Fruit fly (Drosophila melanogaster) whole organism, embryonic: Measurements from ENCODE around the gene CG13449.

ENCODE experiments used
- Ada2b ChIP-seq: fragments of 200-800 bp; sonication (Bioruptor generic); IDR thresholded peaks from 2 replicates; pipeline ENCODE4 v1.3.6; 2022; ENCODE audit warnings: missing biosample characterization, missing genetic modification characterization
- Asciz ChIP-seq: fragments of 200-800 bp; sonication (Bioruptor generic); optimal IDR thresholded peaks from 2 replicates; lab custom pipeline; 2017; ENCODE audit warnings: missing biosample characterization, mild to moderate bottlenecking, missing genetic modification characterization, missing genetic modification reagents
- CG10267 ChIP-seq: fragments of 200-800 bp; sonication (Bioruptor generic); optimal IDR thresholded peaks from 2 replicates; lab custom pipeline; 2018; ENCODE audit warnings: missing biosample characterization, mild to moderate bottlenecking, missing genetic modification characterization, moderate library complexity
- CG10321 ChIP-seq: fragments of 200-800 bp; sonication (Bioruptor generic); IDR thresholded peaks from 2 replicates; pipeline ENCODE4 v1.3.6; 2022; ENCODE audit warnings: missing biosample characterization, missing genetic modification characterization
- CG11723 ChIP-seq: fragments of 200-800 bp; sonication (Bioruptor generic); optimal IDR thresholded peaks from 2 replicates; lab custom pipeline; 2017; ENCODE audit warnings: missing biosample characterization, mild to moderate bottlenecking, missing genetic modification characterization
- CG12236 ChIP-seq: fragments of 200-800 bp; sonication (Bioruptor generic); optimal IDR thresholded peaks from 2 replicates; lab custom pipeline; 2016; ENCODE audit warnings: missing biosample characterization, missing genetic modification characterization
- CG12769 ChIP-seq: fragments of 200-800 bp; sonication (Bioruptor generic); optimal IDR thresholded peaks from 2 replicates; lab custom pipeline; 2019; ENCODE audit warnings: missing biosample characterization, mild to moderate bottlenecking, missing genetic modification characterization, moderate library complexity
- CG13624 ChIP-seq: fragments of 200-800 bp; sonication (Bioruptor generic); optimal IDR thresholded peaks from 2 replicates; lab custom pipeline; 2016; ENCODE audit warnings: missing biosample characterization, missing genetic modification characterization
- CG1603 ChIP-seq: fragments of 200-800 bp; sonication (Bioruptor generic); optimal IDR thresholded peaks from 2 replicates; lab custom pipeline; 2019; ENCODE audit warnings: missing biosample characterization, mild to moderate bottlenecking, missing genetic modification characterization, moderate library complexity
- CG17385 ChIP-seq: fragments of 200-800 bp; sonication (Bioruptor generic); optimal IDR thresholded peaks from 3 replicates; lab custom pipeline; 2018; ENCODE audit warnings: missing biosample characterization, mild to moderate bottlenecking, missing genetic modification characterization
- CG2678 ChIP-seq: fragments of 200-800 bp; sonication (Bioruptor generic); optimal IDR thresholded peaks from 3 replicates; lab custom pipeline; 2019; ENCODE audit warnings: missing biosample characterization, mild to moderate bottlenecking, missing genetic modification characterization, moderate library complexity
- CG33557 ChIP-seq: fragments of 200-800 bp; sonication (Bioruptor generic); optimal IDR thresholded peaks from 2 replicates; lab custom pipeline; 2019; ENCODE audit warnings: missing biosample characterization, mild to moderate bottlenecking, missing genetic modification characterization, moderate library complexity
- CG34376 ChIP-seq: fragments of 200-800 bp; sonication (Bioruptor generic); optimal IDR thresholded peaks from 2 replicates; lab custom pipeline; 2018; ENCODE audit warnings: missing biosample characterization, mild to moderate bottlenecking, missing genetic modification characterization
- CG8924 ChIP-seq: fragments of 200-800 bp; optimal IDR thresholded peaks from 3 replicates; lab custom pipeline; 2019; ENCODE audit warnings: missing biosample characterization, mild to moderate bottlenecking, missing genetic modification characterization, moderate library complexity
- Camta ChIP-seq: fragments of 200-800 bp; sonication (Bioruptor generic); optimal IDR thresholded peaks from 2 replicates; lab custom pipeline; 2016; ENCODE audit warnings: missing biosample characterization, missing genetic modification characterization
- CoRest ChIP-seq: fragments of 200-800 bp; sonication (Bioruptor generic); optimal IDR thresholded peaks from 3 replicates; lab custom pipeline; 2018; ENCODE audit warnings: missing biosample characterization, mild to moderate bottlenecking, missing genetic modification characterization, moderate library complexity
- Dfd ChIP-seq, 2 experiments: fragments of >200 bp; optimal IDR thresholded peaks; 2 replicates each; lab custom pipeline; 2017; ENCODE audit warnings: missing biosample characterization in 2 of 2, missing genetic modification characterization in 2 of 2
- Dll ChIP-seq: fragments of 200-800 bp; sonication (Bioruptor generic); IDR thresholded peaks from 4 replicates; pipeline ENCODE4 v1.3.6; 2022; ENCODE audit warnings: missing biosample characterization, missing genetic modification characterization; ENCODE audit not compliant: partially characterized antibody
- HHEX ChIP-seq: fragments of 200-800 bp; sonication (Bioruptor generic); optimal IDR thresholded peaks from 3 replicates; lab custom pipeline; 2017; ENCODE audit warnings: missing biosample characterization, mild to moderate bottlenecking, missing genetic modification characterization, missing genetic modification reagents
- Hey ChIP-seq: fragments of 200-800 bp; sonication (Bioruptor generic); optimal IDR thresholded peaks from 3 replicates; lab custom pipeline; 2018; ENCODE audit warnings: missing biosample characterization, mild to moderate bottlenecking, missing genetic modification characterization
- Lhr ChIP-seq: fragments of 200-800 bp; sonication (Bioruptor generic); optimal IDR thresholded peaks from 3 replicates; lab custom pipeline; 2017; ENCODE audit warnings: mild to moderate bottlenecking, missing biosample characterization, missing genetic modification reagents, missing genetic modification characterization
- Med ChIP-seq: fragments of 200-800 bp; sonication (Bioruptor generic); peaks from one replicate; lab custom pipeline; 2016; ENCODE audit warnings: missing biosample characterization, missing genetic modification characterization, mild to moderate bottlenecking, inconsistent platforms, moderate library complexity
- Pdp1 ChIP-seq, 2 experiments: fragments of 200-800 bp; sonication (Bioruptor generic); optimal IDR thresholded peaks; 3 replicates each; lab custom pipeline; 2016; ENCODE audit warnings: missing biosample characterization in 2 of 2, missing genetic modification characterization in 2 of 2, mild to moderate bottlenecking in 1 of 2, moderate library complexity in 1 of 2
- Xrp1 ChIP-seq: fragments of 200-800 bp; sonication (Bioruptor generic); IDR thresholded peaks from 2 replicates; pipeline ENCODE4 v1.3.6; 2022; ENCODE audit warnings: missing biosample characterization, missing genetic modification characterization
- aop ChIP-seq: fragments of 200-800 bp; sonication (Bioruptor generic); IDR thresholded peaks from 2 replicates; pipeline ENCODE4 v1.3.6; 2022; ENCODE audit warnings: missing biosample characterization, missing genetic modification characterization
- ara ChIP-seq: fragments of 200-800 bp; sonication (Bioruptor generic); IDR thresholded peaks from 2 replicates; pipeline ENCODE4 v1.3.6; 2022; ENCODE audit warnings: missing biosample characterization, missing genetic modification characterization
- bsh ChIP-seq, 2 experiments: fragments of 200-800 bp; sonication (Bioruptor generic); optimal IDR thresholded peaks; 2 replicates each; lab custom pipeline; 2017 to 2018; ENCODE audit warnings: mild to moderate bottlenecking in 2 of 2, missing biosample characterization in 2 of 2, missing genetic modification characterization in 2 of 2, moderate library complexity in 1 of 2
- chinmo ChIP-seq: fragments of 200-800 bp; sonication (Bioruptor generic); IDR thresholded peaks from 4 replicates; pipeline ENCODE4 v1.3.6; 2022; ENCODE audit warnings: missing biosample characterization, missing genetic modification characterization; ENCODE audit not compliant: partially characterized antibody
- ci ChIP-seq: fragments of 200-800 bp; sonication (Bioruptor generic); IDR thresholded peaks from 3 replicates; pipeline ENCODE4 v1.3.6; 2022; ENCODE audit warnings: missing biosample characterization, missing genetic modification characterization
- cwo ChIP-seq: fragments of 200-800 bp; sonication (Bioruptor generic); optimal IDR thresholded peaks from 3 replicates; lab custom pipeline; 2017; ENCODE audit warnings: missing biosample characterization, missing genetic modification characterization, mild to moderate bottlenecking, moderate library complexity, missing genetic modification reagents
- dmrt11E ChIP-seq: fragments of 200-800 bp; sonication (Bioruptor generic); optimal IDR thresholded peaks from 3 replicates; lab custom pipeline; 2018; ENCODE audit warnings: missing biosample characterization, mild to moderate bottlenecking, missing genetic modification characterization, moderate library complexity
- ewg ChIP-seq: fragments of 200-800 bp; sonication (Bioruptor generic); optimal IDR thresholded peaks from 3 replicates; lab custom pipeline; 2017; ENCODE audit warnings: mild to moderate bottlenecking, missing biosample characterization, missing genetic modification reagents, missing genetic modification characterization
- exex ChIP-seq: fragments of 200-800 bp; sonication (Bioruptor generic); optimal IDR thresholded peaks from 4 replicates; lab custom pipeline; 2018; ENCODE audit warnings: missing biosample characterization, mild to moderate bottlenecking, missing genetic modification characterization, moderate library complexity
- grn ChIP-seq: fragments of 200-800 bp; sonication (Bioruptor generic); optimal IDR thresholded peaks from 3 replicates; lab custom pipeline; 2017; ENCODE audit warnings: missing biosample characterization, missing genetic modification characterization
- kah ChIP-seq: fragments of 200-800 bp; sonication (Bioruptor generic); optimal IDR thresholded peaks from 2 replicates; lab custom pipeline; 2018; ENCODE audit warnings: missing biosample characterization, mild to moderate bottlenecking, missing genetic modification characterization
- lab ChIP-seq: fragments of 200-800 bp; sonication (Bioruptor generic); optimal IDR thresholded peaks from 3 replicates; lab custom pipeline; 2017; ENCODE audit warnings: missing biosample characterization, missing genetic modification characterization, mild to moderate bottlenecking, moderate library complexity, missing genetic modification reagents
- mirr ChIP-seq: fragments of 200-800 bp; sonication (Bioruptor generic); optimal IDR thresholded peaks from 3 replicates; lab custom pipeline; 2018; ENCODE audit warnings: missing biosample characterization, mild to moderate bottlenecking, missing genetic modification characterization
- pum ChIP-seq: fragments of 200-800 bp; sonication (Bioruptor generic); optimal IDR thresholded peaks from 2 replicates; lab custom pipeline; 2016; ENCODE audit warnings: missing biosample characterization, missing genetic modification characterization
- sc ChIP-seq, 3 experiments: fragments of >200 bp in 2 of 3; fragments of 200-800 bp in 1 of 3; sonication (Bioruptor generic) in 1 of 3; optimal IDR thresholded peaks; 2 replicates in 2 of 3; 3 replicates in 1 of 3; lab custom pipeline; 2017; ENCODE audit warnings: mild to moderate bottlenecking in 1 of 3, missing biosample characterization in 1 of 3, missing genetic modification characterization in 1 of 3, missing genetic modification reagents in 1 of 3
- sens ChIP-seq: fragments of 200-800 bp; sonication (Bioruptor generic); peaks from one replicate; lab custom pipeline; 2016; ENCODE audit warnings: missing biosample characterization, missing genetic modification characterization
- sim ChIP-seq: fragments of 200-800 bp; sonication (Bioruptor generic); IDR thresholded peaks from 2 replicates; pipeline ENCODE4 v1.3.6; 2022; ENCODE audit warnings: missing biosample characterization, missing genetic modification characterization
- so ChIP-seq: fragments of 200-800 bp; sonication (Bioruptor generic); IDR thresholded peaks from 3 replicates; pipeline ENCODE4 v1.3.6; 2022; ENCODE audit warnings: missing biosample characterization, missing genetic modification characterization
- sqz ChIP-seq: fragments of 200-800 bp; sonication (Bioruptor generic); optimal IDR thresholded peaks from 3 replicates; lab custom pipeline; 2018; ENCODE audit warnings: missing biosample characterization, mild to moderate bottlenecking, missing genetic modification characterization
- stwl ChIP-seq: fragments of 200-800 bp; sonication (Bioruptor generic); optimal IDR thresholded peaks from 3 replicates; lab custom pipeline; 2018; ENCODE audit warnings: missing biosample characterization, mild to moderate bottlenecking, missing genetic modification characterization, moderate library complexity
- sug ChIP-seq: fragments of 200-800 bp; optimal IDR thresholded peaks from 2 replicates; lab custom pipeline; 2019; ENCODE audit warnings: missing biosample characterization, mild to moderate bottlenecking, missing genetic modification characterization, moderate library complexity
- vnd ChIP-seq: fragments of 200-800 bp; sonication (Bioruptor generic); IDR thresholded peaks from 3 replicates; pipeline ENCODE4 v1.3.6; 2022; ENCODE audit warnings: missing biosample characterization, missing genetic modification characterization; ENCODE audit not compliant: partially characterized antibody

The CG13449 gene

DNA sequence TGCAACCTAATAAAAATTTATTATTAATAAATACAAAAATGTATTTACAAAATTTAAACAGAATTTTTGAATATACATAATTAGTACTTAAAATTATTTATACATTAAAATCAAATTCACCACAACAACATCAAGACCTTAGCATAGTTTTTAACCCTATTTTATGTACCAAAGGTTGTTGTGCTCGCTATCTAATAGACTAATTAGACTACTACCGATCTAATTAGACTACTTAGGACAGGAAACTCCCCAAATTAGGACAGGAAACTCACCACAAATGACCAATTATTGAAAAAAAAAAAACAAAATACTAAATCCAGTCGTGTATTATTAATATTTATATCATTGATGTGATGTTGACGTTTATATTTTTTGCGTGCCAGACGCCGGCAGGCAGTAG, 24.4 kb upstream of the CG13449 start (continued):
- peak in 1 of 2 experiments; percentile 29 for TF ChIP-seq bsh (GFP tag; optimal IDR thresholded peaks at IDR 0.05; lab: Kevin White, UChicago)
- TF ChIP-seq ewg: peak; percentile 29
- peak; percentile 4 for TF ChIP-seq CG10267 (tag; lab: Kevin White, UChicago)
- TF ChIP-seq HHEX (GFP tag; lab: Kevin White, UChicago): no peak
- TF ChIP-seq Lhr (GFP tag; lab: Kevin White, UChicago): peak; percentile 27
- peak; percentile 35 for TF ChIP-seq sqz
- TF ChIP-seq CG13624: no peak
- TF ChIP-seq Dll (GFP tag; lab: Robert Waterston, UW): 0 out of 4 replicates have a peak, but pooled peaks have one; percentile 21
- TF ChIP-seq CoRest (tag; lab: Kevin White, UChicago): peak; percentile 29
- peak; percentile 54; the same call in 2 of the 3 replicates for TF ChIP-seq ci (GFP tag; lab: Robert Waterston, UW)
- peak; percentile 77 for TF ChIP-seq stwl (tag; lab: Kevin White, UChicago)
- TF ChIP-seq aop (GFP tag; lab: Robert Waterston, UW): no peak
- no peak for TF ChIP-seq CG8924
- TF ChIP-seq CG17385 (GFP tag; lab: Kevin White, UChicago): peak; percentile 1

DNA sequence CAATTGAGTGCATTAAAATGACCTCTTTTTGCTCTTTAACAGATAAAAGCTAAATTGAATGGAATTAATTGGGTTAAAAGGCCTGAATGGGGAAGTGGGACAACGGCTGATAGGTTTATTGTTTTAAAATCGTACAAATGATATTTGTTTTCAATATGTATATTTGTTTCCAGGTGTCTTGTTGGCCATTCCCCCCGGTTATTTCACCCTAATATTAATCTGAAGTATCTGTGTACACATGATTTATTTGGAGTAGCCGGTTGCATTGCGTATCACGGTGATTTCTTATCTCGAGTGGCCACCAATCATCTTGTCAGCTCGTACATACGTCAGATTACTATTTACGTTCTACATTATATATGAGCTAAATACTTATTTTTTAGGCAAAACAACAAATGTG, 23.7 kb upstream of the CG13449 start:
- TF ChIP-seq sens (GFP tag; lab: Kevin White, UChicago): peak; percentile 60
- peak; percentile 65; the same call in 2 of the 4 replicates for TF ChIP-seq chinmo (GFP tag; lab: Robert Waterston, UW)
- TF ChIP-seq lab (GFP tag; lab: Kevin White, UChicago): peak; percentile 29
- TF ChIP-seq CG2678: peak; percentile 5
- TF ChIP-seq Xrp1: 0 out of 2 replicates have a peak, but pooled peaks have one; percentile 21
- peak; percentile 2 for TF ChIP-seq CG33557
- 0 out of 2 replicates have a peak, but pooled peaks have one; percentile 10 for TF ChIP-seq sim (GFP tag; lab: Robert Waterston, UW)
- TF ChIP-seq vnd: peak; percentile 58; the same call in 2 of the 3 replicates
- TF ChIP-seq so: no peak
- TF ChIP-seq sqz: no peak
- TF ChIP-seq grn (GFP tag; lab: Kevin White, UChicago): peak; percentile 81
- TF ChIP-seq Dfd (GFP tag; optimal IDR thresholded peaks at IDR 0.05; lab: Kevin White, UChicago): no peak
- peak; percentile 9 for TF ChIP-seq Camta (GFP tag; lab: Kevin White, UChicago)
- TF ChIP-seq pum (GFP tag; lab: Kevin White, UChicago): no peak
- peak; percentile 9 for TF ChIP-seq Hey (tag; lab: Kevin White, UChicago)
- TF ChIP-seq CG34376 (GFP tag; lab: Kevin White, UChicago): peak; percentile 45
- no peak for TF ChIP-seq kah (GFP tag; lab: Kevin White, UChicago)
- TF ChIP-seq mirr (GFP tag; lab: Kevin White, UChicago): peak; percentile 39
- no peak for TF ChIP-seq sc (optimal IDR thresholded peaks at IDR 0.05; lab: Kevin White, UChicago)
- peak; percentile 28 for TF ChIP-seq sc (GFP tag; optimal IDR thresholded peaks at IDR 0.05; lab: Kevin White, UChicago)
- TF ChIP-seq CG10321 (GFP tag; lab: Robert Waterston, UW): 0 out of 2 replicates have a peak, but pooled peaks have one; percentile 21
- TF ChIP-seq CG12236 (GFP tag; lab: Kevin White, UChicago): no peak
- TF ChIP-seq exex (tag; lab: Kevin White, UChicago): peak; percentile 84
- TF ChIP-seq cwo (GFP tag; lab: Kevin White, UChicago): peak; percentile 30
- TF ChIP-seq sug (tag; lab: Kevin White, UChicago): peak; percentile 65
- no peak for TF ChIP-seq Ada2b (GFP tag; lab: Robert Waterston, UW)
- TF ChIP-seq CG1603 (tag; lab: Kevin White, UChicago): peak; percentile 20
- TF ChIP-seq CG11723: no peak
- TF ChIP-seq dmrt11E (tag; lab: Kevin White, UChicago): peak; percentile 16
- no peak for TF ChIP-seq CG12769 (tag; lab: Kevin White, UChicago)
- TF ChIP-seq ara (GFP tag; lab: Robert Waterston, UW): peak; percentile 50; the same call in 1 of the 2 replicates
- TF ChIP-seq Pdp1 (GFP tag; optimal IDR thresholded peaks at IDR 0.05; lab: Kevin White, UChicago): peak in 1 of 2 experiments; percentile 14
- peak in 1 of 2 experiments; percentile 15 for TF ChIP-seq bsh (GFP tag; optimal IDR thresholded peaks at IDR 0.05; lab: Kevin White, UChicago)
- peak; percentile 3 for TF ChIP-seq Asciz (GFP tag; lab: Kevin White, UChicago)
- TF ChIP-seq Med (GFP tag; lab: Kevin White, UChicago): peak; percentile 67
